Worm (Caenorhabditis elegans): ENCODE measurements around the gene C09B9.85.

The C09B9.85 gene

DNA sequence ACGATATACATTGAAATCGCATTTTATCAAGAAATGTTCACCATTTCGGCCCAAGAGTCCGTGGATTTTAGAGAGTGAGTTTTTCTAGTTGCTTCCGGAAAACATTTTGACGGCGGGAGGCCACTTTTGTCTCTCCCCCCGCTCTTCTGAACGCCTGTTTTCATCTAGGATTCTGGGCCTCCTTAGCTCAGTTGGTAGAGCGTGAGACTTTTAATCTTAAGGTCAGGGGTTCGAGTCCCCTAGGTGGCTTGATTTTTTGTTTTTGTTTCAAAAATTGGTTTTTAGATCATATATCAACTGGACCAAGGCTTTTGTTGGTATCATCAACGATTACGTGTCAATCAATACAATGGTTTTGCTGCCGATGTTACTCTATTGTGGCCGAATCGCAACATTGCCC lies 13.2 kb upstream of the C09B9.85 start (continued):
- TF ChIP-seq gei-8 (GFP tag; optimal IDR thresholded peaks at IDR 0.05) (peak; percentile 11), vab-7 (GFP tag; IDR thresholded peaks at IDR 0.05) (peak; percentile 81), daf-19 (GFP tag; conservative IDR thresholded peaks at IDR 0.05) (0 out of 2 replicates have a peak, but pooled peaks have one; percentile 63), madf-9 (GFP tag; conservative IDR thresholded peaks at IDR 0.05) (peak; percentile 59; the same call in 1 of the 2 replicates), ceh-20 (GFP tag; IDR thresholded peaks at IDR 0.05) (peak; percentile 71), lin-1 (GFP tag; IDR thresholded peaks at IDR 0.05) (peak; percentile 61), rbr-2 (tag; optimal IDR thresholded peaks at IDR 0.05) (peak; percentile 16), D1046.2 (GFP tag; IDR thresholded peaks at IDR 0.05) (peak; percentile 78; the same call in 1 of the 2 replicates), mep-1 (tag; optimal IDR thresholded peaks at IDR 0.05) (no peak), nhr-41 (GFP tag; IDR thresholded peaks at IDR 0.05) (peak; percentile 77; the same call in 1 of the 2 replicates), ceh-32 (tag; optimal IDR thresholded peaks at IDR 0.05; ENCODE audit: poor library complexity) (no peak), sdz-12 (GFP tag; optimal IDR thresholded peaks at IDR 0.05) (peak; percentile 8), F26F4.8 (GFP tag; conservative IDR thresholded peaks at IDR 0.05) (peak; percentile 84), hlh-30 (tag; optimal IDR thresholded peaks at IDR 0.05; ENCODE audit: insufficient read depth) (peak; percentile 21), T20F7.1 (GFP tag; optimal IDR thresholded peaks at IDR 0.05) (peak; percentile 32), attf-4 (tag; optimal IDR thresholded peaks at IDR 0.05) (no peak), saeg-2 (GFP tag; IDR thresholded peaks at IDR 0.05) (peak; percentile 46; the same call in 1 of the 2 replicates), ceh-62 (tag; optimal IDR thresholded peaks at IDR 0.05) (no peak), ama-1 (optimal IDR thresholded peaks at IDR 0.05) (no peak), unc-39 (tag; optimal IDR thresholded peaks at IDR 0.05) (no peak), zfp-2 (tag; optimal IDR thresholded peaks at IDR 0.05) (no peak), lin-29 (GFP tag; IDR thresholded peaks at IDR 0.05) (0 out of 2 replicates have a peak, but pooled peaks have one; percentile 28), Y48G9A.11 (GFP tag; IDR thresholded peaks at IDR 0.05) (peak; percentile 76), nhr-6 (tag; optimal IDR thresholded peaks at IDR 0.05) (no peak), unc-130 (GFP tag; optimal IDR thresholded peaks at IDR 0.05) (peak; percentile 55), spr-1 (tag; optimal IDR thresholded peaks at IDR 0.05) (no peak), lir-3 (tag; optimal IDR thresholded peaks at IDR 0.05) (peak; percentile 6), lin-38 (GFP tag; IDR thresholded peaks at IDR 0.05) (no peak; the same call in 1 of the 2 replicates), egl-43 (GFP tag; IDR thresholded peaks at IDR 0.05) (no peak; the same call in 1 of the 2 replicates), F49E8.2 (tag; optimal IDR thresholded peaks at IDR 0.05; ENCODE audit: borderline replicate concordance) (peak; percentile 32)

DNA sequence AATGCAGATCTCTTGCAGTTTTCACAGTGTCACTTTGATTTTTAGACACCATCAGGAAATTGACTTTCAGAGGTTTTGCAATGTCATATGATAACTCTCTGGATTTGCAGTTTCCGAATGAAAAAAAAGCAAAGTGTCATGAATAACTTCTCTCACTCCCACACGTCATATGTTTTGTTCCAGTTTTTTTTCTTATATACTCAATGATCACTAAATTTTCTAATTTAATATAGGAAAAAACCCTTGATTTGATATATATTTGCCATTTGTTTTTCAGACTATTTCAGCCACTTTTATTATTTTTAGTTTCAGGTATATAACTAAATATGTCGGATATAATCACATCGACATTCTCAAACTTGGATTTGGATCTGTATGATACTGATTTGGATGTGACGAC lies 11.9 kb upstream of the C09B9.85 start, which contains the start of gene C09B9.1:
Gene C09B9.1, plus strand, starts transcription at position 301 of the 400 bp plus-strand sequence.
- TF ChIP-seq fkh-10 (GFP tag; optimal IDR thresholded peaks at IDR 0.05), result no peak
- no peak for TF ChIP-seq ceh-20 (GFP tag; IDR thresholded peaks at IDR 0.05)
- TF ChIP-seq snpc-4 (tag; optimal IDR thresholded peaks at IDR 0.05), result no peak
- no peak for TF ChIP-seq D1046.2 (GFP tag; IDR thresholded peaks at IDR 0.05)
- TF ChIP-seq madf-9 (GFP tag; conservative IDR thresholded peaks at IDR 0.05), result no peak
- no peak for TF ChIP-seq F10B5.3 (tag; optimal IDR thresholded peaks at IDR 0.05)
- no peak for TF ChIP-seq ceh-44 (GFP tag; IDR thresholded peaks at IDR 0.05)
- no peak for TF ChIP-seq ceh-62 (tag; optimal IDR thresholded peaks at IDR 0.05)
- TF ChIP-seq rbr-2 (tag; optimal IDR thresholded peaks at IDR 0.05), result no peak

DNA sequence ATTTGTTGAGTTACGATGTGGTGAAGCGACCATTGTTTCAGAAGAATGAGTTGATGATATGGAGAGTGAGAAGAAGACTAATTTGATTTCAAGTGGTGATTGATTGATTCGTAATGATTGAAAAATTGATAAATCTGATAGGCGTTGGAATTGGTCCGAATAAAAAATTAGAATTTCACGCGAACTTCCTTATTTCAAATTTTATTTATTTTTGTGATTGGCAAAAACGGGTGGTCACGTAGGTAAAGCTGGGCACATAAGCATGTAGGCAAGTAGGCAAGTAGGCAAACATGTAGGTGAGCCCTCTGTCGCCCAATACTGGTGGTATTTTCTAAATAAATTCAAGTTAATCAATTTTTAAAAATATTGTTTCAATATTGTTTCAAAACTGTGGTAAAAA lies 7.7 kb upstream of the C09B9.85 start, which contains the start of gene C09B9.4:
Gene C09B9.4, minus strand, starts transcription at position 101 of the 400 bp plus-strand sequence.
- TF ChIP-seq R02D3.7 (tag; optimal IDR thresholded peaks at IDR 0.05), result no peak
- no peak for TF ChIP-seq nhr-48 (tag; optimal IDR thresholded peaks at IDR 0.05)
- no peak for TF ChIP-seq T26A8.4 (GFP tag; IDR thresholded peaks at IDR 0.05)
- no peak for TF ChIP-seq mdt-29 (GFP tag; IDR thresholded peaks at IDR 0.05)
- no peak for TF ChIP-seq php-3 (GFP tag; IDR thresholded peaks at IDR 0.05)
- TF ChIP-seq daf-12 (tag; optimal IDR thresholded peaks at IDR 0.05), result no peak
- no peak for TF ChIP-seq ZK546.5 (tag; optimal IDR thresholded peaks at IDR 0.05)
- no peak for TF ChIP-seq unc-39 (tag; optimal IDR thresholded peaks at IDR 0.05)
- no peak for TF ChIP-seq duxl-1 (tag; optimal IDR thresholded peaks at IDR 0.05; ENCODE audit: poor library complexity)
- no peak for TF ChIP-seq hmg-1.1 (GFP tag; IDR thresholded peaks at IDR 0.05)
- TF ChIP-seq daf-8 (GFP tag; IDR thresholded peaks at IDR 0.05), result no peak
- no peak for TF ChIP-seq D1046.2 (GFP tag; IDR thresholded peaks at IDR 0.05)
- TF ChIP-seq Y48G9A.11 (GFP tag; IDR thresholded peaks at IDR 0.05), result no peak
- TF ChIP-seq spr-3 (GFP tag; optimal IDR thresholded peaks at IDR 0.05), result no peak
- no peak for TF ChIP-seq nhr-111 (GFP tag; optimal IDR thresholded peaks at IDR 0.05)
- TF ChIP-seq F10B5.3 (tag; optimal IDR thresholded peaks at IDR 0.05), result no peak
